Fruit fly (Drosophila melanogaster): ENCODE data around the gene CAH1.

DNA sequence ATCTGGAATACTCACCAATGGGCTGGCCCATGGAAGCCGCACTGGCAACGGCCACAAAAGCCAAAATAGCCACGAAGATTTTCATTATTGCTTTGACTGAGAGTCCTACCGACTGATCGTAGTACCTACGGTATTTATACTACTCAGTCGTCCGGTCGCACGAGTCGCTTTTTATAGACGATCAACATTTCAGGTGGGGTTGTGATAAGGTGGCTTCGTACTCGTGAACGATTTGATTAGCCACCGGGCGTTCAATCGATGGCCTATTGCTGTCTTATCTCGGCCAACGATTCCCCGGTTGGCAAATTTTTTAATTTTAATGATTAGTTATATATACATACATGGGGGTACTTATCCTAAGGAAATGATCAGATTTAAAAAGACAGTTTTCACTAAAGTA is 41.8 kb downstream of the CAH1 start, which contains the start of gene CG8997:
- TF ChIP-seq CG8478 (optimal IDR thresholded peaks at IDR 0.05) (no peak), CTCF (optimal IDR thresholded peaks at IDR 0.05) (no peak)

All from S2 (cell line).